Fruit fly (Drosophila melanogaster): Measurements from ENCODE around the gene CG15756.

The CG15756 gene

DNA sequence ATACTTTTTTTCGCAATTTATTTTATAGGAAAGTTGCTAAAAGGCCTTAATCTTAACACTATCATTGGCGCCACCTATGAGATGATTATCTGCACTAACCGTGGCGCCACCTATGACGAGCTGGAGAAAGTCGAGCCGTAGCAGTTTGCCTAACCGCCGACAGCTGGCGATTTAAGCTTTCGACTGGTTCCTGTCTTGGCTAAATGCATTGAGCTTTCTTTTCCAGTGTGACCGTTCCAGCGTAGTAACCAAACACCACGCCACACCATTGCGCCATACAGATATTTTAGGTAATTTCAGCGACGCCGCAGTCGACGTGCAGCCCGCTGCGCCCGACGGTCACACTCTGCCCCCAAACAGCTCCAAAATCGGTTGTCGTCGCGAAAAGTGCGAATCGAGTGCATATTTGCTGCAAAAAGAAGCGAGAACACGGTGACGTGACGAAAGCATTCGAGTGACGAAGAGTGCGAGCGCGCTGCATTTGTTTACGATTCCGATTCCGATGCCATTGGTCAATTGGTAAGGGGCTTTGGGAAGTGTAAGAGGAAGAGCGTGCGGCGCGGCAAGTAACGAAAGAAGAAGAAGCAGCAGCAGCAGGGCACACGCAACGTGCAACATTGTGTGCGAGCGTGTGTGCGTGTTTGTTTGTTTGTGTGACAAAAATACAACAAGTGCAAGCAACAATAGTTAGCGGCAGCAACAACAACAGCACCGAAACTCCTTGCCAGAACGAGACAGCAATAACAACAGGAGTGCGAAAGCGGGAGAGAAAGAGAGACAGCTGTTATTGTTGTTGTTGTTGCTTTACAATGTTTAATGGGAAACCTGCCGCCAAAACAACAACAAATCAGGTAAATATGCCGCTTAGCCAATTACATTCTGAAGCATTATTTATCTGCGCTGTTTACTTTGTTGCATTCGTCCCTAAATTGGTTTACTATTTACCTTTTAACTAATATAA lies 29.6 kb downstream of the CG15756 start, which contains the start of the genes CG46311 and Tpst:
CG46311 (plus strand) TSS at position 341 of the 961 bp plus-strand sequence.
Tpst (plus strand) TSS at position 341 of the 961 bp plus-strand sequence.
- no peak for TF ChIP-seq CG10147 (GFP tag; optimal IDR thresholded peaks at IDR 0.05)
- TF ChIP-seq CG2889 (GFP tag; IDR thresholded peaks at IDR 0.05) = no peak
- peak; percentile 74 for TF ChIP-seq CG14014 (GFP tag; IDR thresholded peaks at IDR 0.05)
- peak; percentile 55 for TF ChIP-seq CG12769 (tag; optimal IDR thresholded peaks at IDR 0.05)
- peak; percentile 85 for TF ChIP-seq slbo (GFP tag; IDR thresholded peaks at IDR 0.05)
- TF ChIP-seq Poxn (GFP tag; IDR thresholded peaks at IDR 0.05) = no peak
- TF ChIP-seq CG11695 (GFP tag; IDR thresholded peaks at IDR 0.05) = no peak
- TF ChIP-seq zfh2 (GFP tag; optimal IDR thresholded peaks at IDR 0.05) = peak; percentile 30
- peak; percentile 78 for TF ChIP-seq vvl (GFP tag; IDR thresholded peaks at IDR 0.05)
- peak; percentile 48 for TF ChIP-seq BEAF-32 (GFP tag; optimal IDR thresholded peaks at IDR 0.05)
- TF ChIP-seq dati (GFP tag; IDR thresholded peaks at IDR 0.05) = no peak
- TF ChIP-seq CG17361 (GFP tag; IDR thresholded peaks at IDR 0.05) = peak; percentile 39; the same call in 2 of the 3 replicates
- TF ChIP-seq CG9437 (GFP tag; optimal IDR thresholded peaks at IDR 0.05) = no peak
- TF ChIP-seq bowl (GFP tag; IDR thresholded peaks at IDR 0.05) = no peak
- peak; percentile 26 for TF ChIP-seq zen (tag; optimal IDR thresholded peaks at IDR 0.05)
- TF ChIP-seq jumu (GFP tag; optimal IDR thresholded peaks at IDR 0.05) = peak; percentile 68
- TF ChIP-seq MESR4 (GFP tag; optimal IDR thresholded peaks at IDR 0.05) = peak; percentile 84
- no peak for TF ChIP-seq slou (GFP tag; optimal IDR thresholded peaks at IDR 0.05)
- TF ChIP-seq CG2712 (tag; optimal IDR thresholded peaks at IDR 0.05) = peak; percentile 43
- TF ChIP-seq az2 (GFP tag; optimal IDR thresholded peaks at IDR 0.05) = peak; percentile 67
- TF ChIP-seq Abd-B (GFP tag; optimal IDR thresholded peaks at IDR 0.05) = no peak
- no peak for TF ChIP-seq CG31365 (tag; optimal IDR thresholded peaks at IDR 0.05)
- TF ChIP-seq crc (GFP tag; optimal IDR thresholded peaks at IDR 0.05) = no peak
- TF ChIP-seq vnd (GFP tag; IDR thresholded peaks at IDR 0.05; ENCODE audit: partially characterized antibody) = no peak
- TF ChIP-seq BtbVII (GFP tag; optimal IDR thresholded peaks at IDR 0.05) = no peak
- peak; percentile 34; the same call in 1 of the 2 replicates for TF ChIP-seq Xrp1 (GFP tag; IDR thresholded peaks at IDR 0.05)
- TF ChIP-seq tx (GFP tag; optimal IDR thresholded peaks at IDR 0.05) = no peak
- no peak for TF ChIP-seq D19B (GFP tag; optimal IDR thresholded peaks at IDR 0.05)
- peak; percentile 51 for TF ChIP-seq Bgb (GFP tag; IDR thresholded peaks at IDR 0.05; ENCODE audit: partially characterized antibody)
- 0 out of 4 replicates have a peak, but pooled peaks have one; percentile 41 for TF ChIP-seq Dll (GFP tag; IDR thresholded peaks at IDR 0.05; ENCODE audit: partially characterized antibody)
- peak; percentile 56 for TF ChIP-seq CG9817 (tag; optimal IDR thresholded peaks at IDR 0.05)
- TF ChIP-seq CG15011 (GFP tag; optimal IDR thresholded peaks at IDR 0.05) = no peak
- peak; percentile 64 for TF ChIP-seq mam (GFP tag; optimal IDR thresholded peaks at IDR 0.05)
- no peak for TF ChIP-seq CG7963 (GFP tag; IDR thresholded peaks at IDR 0.05; ENCODE audit: partially characterized antibody)
- peak; percentile 51 for TF ChIP-seq shn (GFP tag; optimal IDR thresholded peaks at IDR 0.05)
- peak; percentile 64 for TF ChIP-seq CG8944 (GFP tag; optimal IDR thresholded peaks at IDR 0.05)
- peak; percentile 22 to 55 for TF ChIP-seq bsh (GFP tag; optimal IDR thresholded peaks at IDR 0.05)
- 0 out of 3 replicates have a peak, but pooled peaks have one; percentile 57 for TF ChIP-seq otp (GFP tag; IDR thresholded peaks at IDR 0.05)
- peak; percentile 2 for TF ChIP-seq CG12071 (GFP tag; optimal IDR thresholded peaks at IDR 0.05)
- TF ChIP-seq Tbp (GFP tag; optimal IDR thresholded peaks at IDR 0.05) = no peak
- TF ChIP-seq Hr78 (GFP tag; optimal IDR thresholded peaks at IDR 0.05) = no peak
- TF ChIP-seq grau (tag; optimal IDR thresholded peaks at IDR 0.05) = peak; percentile 61
- no peak for TF ChIP-seq rib (GFP tag; IDR thresholded peaks at IDR 0.05)
- TF ChIP-seq CG4282 (GFP tag; optimal IDR thresholded peaks at IDR 0.05) = peak; percentile 59
- TF ChIP-seq disco-r (GFP tag; optimal IDR thresholded peaks at IDR 0.05) = no peak
- no peak for TF ChIP-seq Dfd (GFP tag; optimal IDR thresholded peaks at IDR 0.05)
- no peak for TF ChIP-seq hkb (optimal IDR thresholded peaks at IDR 0.05)
- 0 out of 2 replicates have a peak, but pooled peaks have one; percentile 25 for TF ChIP-seq hkb (GFP tag; IDR thresholded peaks at IDR 0.05)
